Worm (Caenorhabditis elegans) whole organism, L2 larva: ENCODE results near the gene srj-57.

Experiments
- R02D3.7 ChIP-seq: fragments of 150-350 bp; optimal IDR thresholded peaks from 2 replicates; lab custom pipeline; 2014; ENCODE audit warnings: missing biosample characterization, missing genetic modification characterization
- Y55F3AM.14 ChIP-seq: fragments of 200-800 bp; sonication (Bioruptor generic); optimal IDR thresholded peaks from 2 replicates; lab custom pipeline; 2018; ENCODE audit warnings: mild to moderate bottlenecking, missing genetic modification characterization, missing compliant biosample characterization
- ZK546.5 ChIP-seq: sonication (generic microtip); optimal IDR thresholded peaks from 2 replicates; lab custom pipeline; 2017; ENCODE audit warnings: missing biosample characterization, missing genetic modification characterization
- aly-2 ChIP-seq: fragments of 150-350 bp; optimal IDR thresholded peaks from 2 replicates; lab custom pipeline; 2014; ENCODE audit warnings: missing biosample characterization, missing genetic modification characterization
- ama-1 ChIP-seq: fragments of 150-350 bp; optimal IDR thresholded peaks from 2 replicates; lab custom pipeline; 2018; ENCODE audit warnings: inconsistent platforms
- dmd-4 ChIP-seq: sonication (generic microtip); optimal IDR thresholded peaks from 2 replicates; lab custom pipeline; 2017; ENCODE audit warnings: missing biosample characterization, missing genetic modification characterization
- egl-27 ChIP-seq: sonication (generic microtip); optimal IDR thresholded peaks from 3 replicates; lab custom pipeline; 2017; ENCODE audit warnings: missing biosample characterization, missing genetic modification reagents, missing genetic modification characterization
- elt-3 ChIP-seq: sonication (generic microtip); optimal IDR thresholded peaks from 2 replicates; lab custom pipeline; 2017; ENCODE audit warnings: missing biosample characterization, missing genetic modification characterization
- fos-1 ChIP-seq: fragments of 150-350 bp; optimal IDR thresholded peaks from 2 replicates; lab custom pipeline; 2014; ENCODE audit warnings: missing biosample characterization, missing genetic modification characterization
- gmeb-1 ChIP-seq: fragments of 150-350 bp; optimal IDR thresholded peaks from 2 replicates; lab custom pipeline; 2014; ENCODE audit warnings: missing biosample characterization, missing genetic modification characterization
- lin-11 ChIP-seq: fragments of 150-350 bp; sonication (generic microtip); optimal IDR thresholded peaks from 2 replicates; lab custom pipeline; 2014; ENCODE audit warnings: missing biosample characterization, missing genetic modification characterization, inconsistent platforms, mixed read lengths
- lin-39 ChIP-seq: fragments of 150-350 bp; optimal IDR thresholded peaks from 2 replicates; lab custom pipeline; 2014; ENCODE audit warnings: missing biosample characterization, missing genetic modification reagents, missing genetic modification characterization
- lsy-2 ChIP-seq, 2 experiments: fragments of 150-350 bp in 1 of 2; sonication (generic microtip) in 1 of 2; optimal IDR thresholded peaks; 2 replicates each; lab custom pipeline; 2014 to 2017; ENCODE audit warnings: missing biosample characterization in 2 of 2, missing genetic modification characterization in 2 of 2
- mab-5 ChIP-seq: fragments of 150-350 bp; optimal IDR thresholded peaks from 2 replicates; lab custom pipeline; 2014; ENCODE audit warnings: missing biosample characterization, missing genetic modification characterization
- mbf-1 ChIP-seq: sonication (generic microtip); optimal IDR thresholded peaks from 2 replicates; lab custom pipeline; 2017; ENCODE audit warnings: missing biosample characterization, missing genetic modification characterization
- mdl-1 ChIP-seq, 2 experiments: fragments of 150-350 bp in 1 of 2; sonication (generic microtip) in 1 of 2; optimal IDR thresholded peaks; 2 replicates each; lab custom pipeline; 2017; ENCODE audit warnings: missing biosample characterization in 2 of 2, missing genetic modification characterization in 2 of 2
- nhr-10 ChIP-seq: sonication (generic microtip); optimal IDR thresholded peaks from 2 replicates; lab custom pipeline; 2017; ENCODE audit warnings: missing biosample characterization, missing genetic modification characterization
- nhr-12 ChIP-seq: fragments of 150-350 bp; optimal IDR thresholded peaks from 2 replicates; lab custom pipeline; 2014; ENCODE audit warnings: missing biosample characterization, missing genetic modification characterization
- nhr-129 ChIP-seq: fragments of 150-350 bp; optimal IDR thresholded peaks from 2 replicates; lab custom pipeline; 2014; ENCODE audit warnings: missing biosample characterization, missing genetic modification characterization
- nhr-23 ChIP-seq: fragments of 150-350 bp; optimal IDR thresholded peaks from 2 replicates; lab custom pipeline; 2014; ENCODE audit warnings: missing biosample characterization, missing genetic modification reagents, missing genetic modification characterization
- nhr-25 ChIP-seq: fragments of 150-350 bp; sonication (generic microtip); optimal IDR thresholded peaks from 3 replicates; lab custom pipeline; 2014; ENCODE audit warnings: missing biosample characterization, missing genetic modification characterization
- peb-1 ChIP-seq: fragments of 150-350 bp; optimal IDR thresholded peaks from 2 replicates; lab custom pipeline; 2014; ENCODE audit warnings: missing biosample characterization, missing genetic modification characterization
- skn-1 ChIP-seq: sonication (generic microtip); optimal IDR thresholded peaks from 2 replicates; lab custom pipeline; 2017; ENCODE audit warnings: missing biosample characterization, missing genetic modification characterization
- sma-3 ChIP-seq: sonication (generic microtip); optimal IDR thresholded peaks from 2 replicates; lab custom pipeline; 2016; ENCODE audit warnings: missing genetic modification reagents, missing genetic modification characterization, missing compliant biosample characterization
- snpc-4 ChIP-seq: fragments of 150-350 bp; optimal IDR thresholded peaks from 2 replicates; lab custom pipeline; 2014; ENCODE audit warnings: missing biosample characterization, missing genetic modification characterization
- unc-39 ChIP-seq: fragments of 150-350 bp; optimal IDR thresholded peaks from 2 replicates; lab custom pipeline; 2014; ENCODE audit warnings: missing biosample characterization, missing genetic modification characterization
- unc-55 ChIP-seq: fragments of 150-350 bp; sonication (generic microtip); optimal IDR thresholded peaks from 3 replicates; lab custom pipeline; 2014; ENCODE audit warnings: missing biosample characterization, missing genetic modification reagents, missing genetic modification characterization
- unc-62 ChIP-seq: fragments of 150-350 bp; optimal IDR thresholded peaks from 2 replicates; lab custom pipeline; 2014; ENCODE audit warnings: missing biosample characterization, missing genetic modification reagents, missing genetic modification characterization
- zag-1 ChIP-seq: fragments of 150-350 bp; optimal IDR thresholded peaks from 2 replicates; lab custom pipeline; 2014; ENCODE audit warnings: missing biosample characterization, missing genetic modification characterization
- ztf-1 ChIP-seq: fragments of 200-800 bp; sonication (Bioruptor generic); conservative IDR thresholded peaks from 2 replicates; pipeline ENCODE4 v1.3.6; 2022; ENCODE audit warnings: missing genetic modification characterization, missing compliant biosample characterization
- ztf-11 ChIP-seq: sonication (generic microtip); optimal IDR thresholded peaks from 2 replicates; lab custom pipeline; 2017; ENCODE audit warnings: missing biosample characterization, missing genetic modification characterization
- ztf-4 ChIP-seq: fragments of 150-350 bp; optimal IDR thresholded peaks from 2 replicates; lab custom pipeline; 2014; ENCODE audit warnings: missing biosample characterization, missing genetic modification characterization

Gene srj-57

ce11 chrV:2879801-2880200 lies 24.4 kb upstream of the srj-57 start, which contains the start of gene str-39:
Gene str-39 (minus strand): TSS chrV:2879901.
- TF ChIP-seq unc-55 (GFP tag; lab: Kevin White, UChicago) (no peak), peb-1 (no peak), sma-3 (GFP tag; lab: Kevin White, UChicago) (no peak), ztf-4 (tag; lab: Kevin White, UChicago) (no peak), aly-2 (tag; lab: Kevin White, UChicago) (no peak), dmd-4 (tag; lab: Kevin White, UChicago) (no peak), nhr-25 (no peak), fos-1 (tag; lab: Kevin White, UChicago) (no peak), Y55F3AM.14 (GFP tag; lab: Kevin White, UChicago) (no peak), mbf-1 (no peak), mab-5 (tag; lab: Kevin White, UChicago) (no peak), zag-1 (no peak), gmeb-1 (tag; lab: Kevin White, UChicago) (no peak), mdl-1 (tag; optimal IDR thresholded peaks at IDR 0.05; lab: Kevin White, UChicago) (no peak), ZK546.5 (tag; lab: Kevin White, UChicago) (no peak), nhr-23 (no peak), ztf-1 (no peak), egl-27 (tag; lab: Kevin White, UChicago) (no peak)

ce11 chrV:2877509-2877908 lies 22.1 kb upstream of the srj-57 start, which contains the start of gene F37B4.10:
Gene F37B4.10 (minus strand): TSS chrV:2877609.
- TF ChIP-seq skn-1 (tag; lab: Kevin White, UChicago) (no peak), snpc-4 (no peak), unc-39 (tag; lab: Kevin White, UChicago) (no peak), unc-55 (GFP tag; lab: Kevin White, UChicago) (peak; percentile 32)

ce11 chrV:2876188-2876831 lies 20.9 kb upstream of the srj-57 start:
- no peak for TF ChIP-seq ztf-11 (tag; lab: Kevin White, UChicago)
- no peak for TF ChIP-seq aly-2 (tag; lab: Kevin White, UChicago)
- TF ChIP-seq nhr-10 (tag; lab: Kevin White, UChicago) = no peak
- no peak for TF ChIP-seq zag-1

DNA sequence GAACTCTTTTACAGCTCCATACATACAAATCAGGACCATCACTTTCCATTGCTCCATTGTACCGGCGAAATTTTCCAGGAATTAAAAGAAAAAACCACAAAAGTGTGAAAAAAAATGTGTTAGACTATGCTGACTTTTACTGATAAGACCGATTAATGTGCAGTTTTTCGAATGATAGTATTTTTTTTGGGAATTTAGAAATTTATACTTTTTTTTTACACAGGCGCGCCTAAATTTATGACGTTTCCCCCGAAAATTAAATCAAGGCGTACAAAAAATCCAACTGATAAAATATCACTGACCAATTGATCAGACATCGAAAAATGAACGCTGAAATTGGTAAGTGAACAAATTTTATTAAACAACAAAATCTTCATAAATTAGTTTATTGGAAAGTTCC lies 20.0 kb upstream of the srj-57 start, which contains the start of gene folt-2:
Gene folt-2 (minus strand): TSS at position 179 of the 400 bp plus-strand sequence.
- TF ChIP-seq ztf-11 (tag; lab: Kevin White, UChicago) (no peak), R02D3.7 (no peak), fos-1 (tag; lab: Kevin White, UChicago) (peak; percentile 60), gmeb-1 (tag; lab: Kevin White, UChicago) (no peak)

- TF ChIP-seq ztf-1 (no peak), sma-3 (GFP tag; lab: Kevin White, UChicago) (no peak)
These were observed 17.6 kb upstream of the srj-57 start for ce11 chrV:2872947-2873346.

DNA sequence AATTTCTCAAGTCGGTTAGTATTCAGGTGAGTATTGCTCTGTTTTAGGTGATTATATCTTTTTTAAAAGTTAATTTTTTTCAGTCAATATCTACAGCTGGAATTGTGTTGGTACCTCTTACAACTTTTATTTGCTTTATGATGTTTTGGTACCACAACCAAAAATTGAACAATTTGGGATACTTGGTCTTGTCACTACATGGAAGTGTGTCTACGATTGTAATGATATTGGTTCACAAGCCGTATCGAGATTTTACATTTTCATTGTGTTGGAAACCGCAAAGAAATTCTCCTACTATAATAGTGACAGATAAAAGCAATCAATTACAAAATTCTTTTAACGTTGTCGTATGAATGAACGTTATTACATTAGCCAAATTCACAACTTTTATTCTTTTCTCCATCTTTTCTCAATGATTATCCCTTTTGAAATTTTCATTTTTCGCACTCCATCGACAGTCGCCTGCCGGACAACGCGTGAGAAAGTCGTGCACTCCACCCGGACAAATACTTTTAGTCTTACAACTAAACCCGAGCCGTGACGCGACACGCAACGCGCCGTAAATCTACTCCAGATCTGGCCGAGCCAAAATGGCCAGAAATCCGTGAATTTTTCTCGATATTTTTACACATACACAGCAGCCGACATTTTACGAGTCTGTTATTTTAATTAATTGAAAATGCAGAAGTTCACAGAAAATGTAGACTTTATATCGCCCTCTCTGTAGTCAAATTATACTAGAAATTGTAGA lies 16.6 kb upstream of the srj-57 start:
- TF ChIP-seq elt-3 (tag; lab: Kevin White, UChicago) (no peak), lin-11 (tag; lab: Kevin White, UChicago) (no peak), nhr-12 (tag; lab: Kevin White, UChicago) (no peak), unc-39 (tag; lab: Kevin White, UChicago) (no peak), ama-1 (lab: Kevin White, UChicago) (no peak), ztf-4 (tag; lab: Kevin White, UChicago) (no peak), ztf-11 (tag; lab: Kevin White, UChicago) (no peak), nhr-129 (tag; lab: Kevin White, UChicago) (no peak), aly-2 (tag; lab: Kevin White, UChicago) (no peak), nhr-10 (tag; lab: Kevin White, UChicago) (no peak), unc-62 (GFP tag; lab: Kevin White, UChicago) (no peak), lin-39 (tag; lab: Kevin White, UChicago) (no peak), nhr-25 (no peak), snpc-4 (no peak), lsy-2 (tag; optimal IDR thresholded peaks at IDR 0.05; lab: Kevin White, UChicago) (no peak), zag-1 (no peak)
